Comparison of ENCODE assay signal across 4 fruit fly cellular contexts in genomic region chr3R:30454442-30454841, dm6.
TF ChIP-seq lines count a peak whose summit lies in the region.

No protein-coding gene starts in this region.

- no peak for TF ChIP-seq CTCF in whole organism, embryonic (GFP tag; optimal IDR thresholded peaks at IDR 0.05; lab: Kevin White, UChicago)

TF ChIP-seq in whole organism, adult, 20 proteins besides CTCF, POLR2A, EP300 and RAD21:
- TF ChIP-seq ovo (GFP tag; optimal IDR thresholded peaks at IDR 0.05; lab: Kevin White, UChicago) = no peak
- no peak for TF ChIP-seq CG11617 (GFP tag; optimal IDR thresholded peaks at IDR 0.05; lab: Kevin White, UChicago)
- peak; percentile 44 for TF ChIP-seq kay (GFP tag; lab: Kevin White, UChicago; ENCODE audit: borderline replicate concordance)
- TF ChIP-seq cic (GFP tag; optimal IDR thresholded peaks at IDR 0.05; lab: Kevin White, UChicago) = peak; percentile 41
- TF ChIP-seq Hr96 (GFP tag; optimal IDR thresholded peaks at IDR 0.05; lab: Kevin White, UChicago) = no peak
- TF ChIP-seq bab1 (GFP tag; optimal IDR thresholded peaks at IDR 0.05; lab: Kevin White, UChicago) = no peak
- peak; percentile 17 for TF ChIP-seq pad (GFP tag; optimal IDR thresholded peaks at IDR 0.05; lab: Kevin White, UChicago)
- peak; percentile 50 for TF ChIP-seq Mnt (GFP tag; optimal IDR thresholded peaks at IDR 0.05; lab: Kevin White, UChicago)
TF ChIP-seq in whole organism, adult: peak in this region for 4.

TF ChIP-seq in whole organism, embryonic, 481 proteins besides CTCF, POLR2A, EP300 and RAD21 (continues in another document):
- TF ChIP-seq amos (GFP tag; IDR thresholded peaks at IDR 0.05; lab: Robert Waterston, UW; ENCODE audit: partially characterized antibody) (no peak), lab (GFP tag; optimal IDR thresholded peaks at IDR 0.05; lab: Kevin White, UChicago) (peak; percentile 20), CG7372 (GFP tag; IDR thresholded peaks at IDR 0.05; lab: Robert Waterston, UW) (peak; percentile 67), Drgx (GFP tag; IDR thresholded peaks at IDR 0.05; lab: Robert Waterston, UW) (peak; percentile 40; the same call in 1 of the 2 replicates), Aef1 (GFP tag; IDR thresholded peaks at IDR 0.05; lab: Robert Waterston, UW) (no peak), ac (GFP tag; optimal IDR thresholded peaks at IDR 0.05; lab: Kevin White, UChicago) (no peak), cwo (GFP tag; optimal IDR thresholded peaks at IDR 0.05; lab: Kevin White, UChicago) (peak; percentile 94), repo (GFP tag; optimal IDR thresholded peaks at IDR 0.05; lab: Kevin White, UChicago) (no peak), caup (GFP tag; optimal IDR thresholded peaks at IDR 0.05; lab: Kevin White, UChicago; ENCODE audit: severe bottlenecking) (no peak), sr (GFP tag; IDR thresholded peaks at IDR 0.05; lab: Robert Waterston, UW) (0 out of 3 replicates have a peak, but pooled peaks have one; percentile 42), nau (GFP tag; optimal IDR thresholded peaks at IDR 0.05; lab: Kevin White, UChicago) (peak; percentile 3), chinmo (GFP tag; IDR thresholded peaks at IDR 0.05; lab: Robert Waterston, UW; ENCODE audit: partially characterized antibody) (0 out of 4 replicates have a peak, but pooled peaks have one; percentile 26), so (GFP tag; IDR thresholded peaks at IDR 0.05; lab: Robert Waterston, UW) (peak; percentile 84; the same call in 2 of the 3 replicates), Dbx (GFP tag; IDR thresholded peaks at IDR 0.05; lab: Robert Waterston, UW) (no peak), lmd (GFP tag; IDR thresholded peaks at IDR 0.05; lab: Robert Waterston, UW) (no peak), CG11504 (tag; optimal IDR thresholded peaks at IDR 0.05; lab: Kevin White, UChicago) (no peak), CG10366 (GFP tag; IDR thresholded peaks at IDR 0.05; lab: Robert Waterston, UW) (no peak), Awh (GFP tag; IDR thresholded peaks at IDR 0.05; lab: Robert Waterston, UW) (0 out of 2 replicates have a peak, but pooled peaks have one; percentile 31), slp2 (GFP tag; optimal IDR thresholded peaks at IDR 0.05; lab: Kevin White, UChicago) (no peak), lbe (GFP tag; optimal IDR thresholded peaks at IDR 0.05; lab: Kevin White, UChicago) (peak; percentile 84), dpn (GFP tag; optimal IDR thresholded peaks at IDR 0.05; lab: Kevin White, UChicago) (no peak), en (GFP tag; optimal IDR thresholded peaks at IDR 0.05; lab: Kevin White, UChicago) (no peak), vvl (GFP tag; IDR thresholded peaks at IDR 0.05; lab: Robert Waterston, UW) (no peak), CG31388 (GFP tag; optimal IDR thresholded peaks at IDR 0.05; lab: Kevin White, UChicago) (no peak), CG18599 (GFP tag; optimal IDR thresholded peaks at IDR 0.05; lab: Kevin White, UChicago) (no peak), da (GFP tag; optimal IDR thresholded peaks at IDR 0.05; lab: Kevin White, UChicago) (no peak), CG12769 (tag; optimal IDR thresholded peaks at IDR 0.05; lab: Kevin White, UChicago) (peak; percentile 39)

TF ChIP-seq in whole organism, prepupa, 60 proteins besides CTCF, POLR2A, EP300 and RAD21:
- TF ChIP-seq CG31627 (GFP tag; optimal IDR thresholded peaks at IDR 0.05; lab: Kevin White, UChicago) (peak; percentile 15), CG6163 (GFP tag; IDR thresholded peaks at IDR 0.05; lab: Robert Waterston, UW) (peak; percentile 32; the same call in 1 of the 3 replicates), topi (GFP tag; optimal IDR thresholded peaks at IDR 0.05; lab: Kevin White, UChicago) (peak; percentile 8), CG3919 (GFP tag; optimal IDR thresholded peaks at IDR 0.05; lab: Kevin White, UChicago) (peak; percentile 8), Eip93F (GFP tag; optimal IDR thresholded peaks at IDR 0.05; lab: Kevin White, UChicago) (no peak), esn (GFP tag; optimal IDR thresholded peaks at IDR 0.05; lab: Kevin White, UChicago) (peak; percentile 38), CG6792 (GFP tag; optimal IDR thresholded peaks at IDR 0.05; lab: Kevin White, UChicago) (peak; percentile 3), CG11762 (GFP tag; optimal IDR thresholded peaks at IDR 0.05; lab: Kevin White, UChicago; ENCODE audit: insufficient read depth) (no peak), svp (GFP tag; lab: Kevin White, UChicago) (peak; percentile 83), CG8319 (GFP tag; optimal IDR thresholded peaks at IDR 0.05; lab: Kevin White, UChicago) (no peak), Eip78C (GFP tag; lab: Kevin White, UChicago) (peak; percentile 26), Met (GFP tag; optimal IDR thresholded peaks at IDR 0.05; lab: Kevin White, UChicago) (peak; percentile 52), Sox102F (GFP tag; optimal IDR thresholded peaks at IDR 0.05; lab: Kevin White, UChicago) (peak; percentile 1)
TF ChIP-seq in whole organism, prepupa: peak in this region for 10.

TF ChIP-seq in whole organism, wandering third instar larva, 38 proteins besides CTCF, POLR2A, EP300 and RAD21:
- TF ChIP-seq Abd-B (GFP tag; optimal IDR thresholded peaks at IDR 0.05; lab: Kevin White, UChicago) = no peak
- peak; percentile 99 for TF ChIP-seq Hr83 (GFP tag; optimal IDR thresholded peaks at IDR 0.05; lab: Kevin White, UChicago; ENCODE audit: poor library complexity, severe bottlenecking)
- TF ChIP-seq CG9705 (GFP tag; optimal IDR thresholded peaks at IDR 0.05; lab: Kevin White, UChicago) = no peak
- TF ChIP-seq Sp1 (GFP tag; optimal IDR thresholded peaks at IDR 0.05; lab: Kevin White, UChicago) = no peak
- TF ChIP-seq dmrt93B (GFP tag; optimal IDR thresholded peaks at IDR 0.05; lab: Kevin White, UChicago) = no peak
- peak; percentile 59 for TF ChIP-seq rgr (GFP tag; optimal IDR thresholded peaks at IDR 0.05; lab: Kevin White, UChicago)
- no peak for TF ChIP-seq Mio (GFP tag; optimal IDR thresholded peaks at IDR 0.05; lab: Kevin White, UChicago)
- peak; percentile 34 for TF ChIP-seq OdsH (GFP tag; optimal IDR thresholded peaks at IDR 0.05; lab: Kevin White, UChicago)
- TF ChIP-seq Myc (optimal IDR thresholded peaks at IDR 0.05; lab: Kevin White, UChicago) = no peak
- no peak for TF ChIP-seq Dfd (GFP tag; optimal IDR thresholded peaks at IDR 0.05; lab: Kevin White, UChicago)
- TF ChIP-seq usp (GFP tag; optimal IDR thresholded peaks at IDR 0.05; lab: Kevin White, UChicago) = no peak
- peak; percentile 60 for TF ChIP-seq fru (GFP tag; optimal IDR thresholded peaks at IDR 0.05; lab: Kevin White, UChicago)
- no peak for TF ChIP-seq tai (GFP tag; optimal IDR thresholded peaks at IDR 0.05; lab: Kevin White, UChicago)
- no peak for TF ChIP-seq Vsx2 (GFP tag; optimal IDR thresholded peaks at IDR 0.05; lab: Kevin White, UChicago; ENCODE audit: partially characterized antibody)
- TF ChIP-seq Jra (GFP tag; optimal IDR thresholded peaks at IDR 0.05; lab: Kevin White, UChicago) = no peak
- peak in 1 of 2 experiments; percentile 52 for TF ChIP-seq foxo (GFP tag; optimal IDR thresholded peaks at IDR 0.05; lab: Kevin White, UChicago)
- TF ChIP-seq sv (GFP tag; optimal IDR thresholded peaks at IDR 0.05; lab: Kevin White, UChicago) = no peak
- TF ChIP-seq CG32264 (GFP tag; optimal IDR thresholded peaks at IDR 0.05; lab: Kevin White, UChicago) = peak; percentile 39
- no peak for TF ChIP-seq Rel (GFP tag; optimal IDR thresholded peaks at IDR 0.05; lab: Kevin White, UChicago)
- TF ChIP-seq Rel (tag; optimal IDR thresholded peaks at IDR 0.05; lab: Kevin White, UChicago) = peak; percentile 8
- no peak for TF ChIP-seq sage (GFP tag; optimal IDR thresholded peaks at IDR 0.05; lab: Kevin White, UChicago)
- peak; percentile 45 for TF ChIP-seq jim (GFP tag; optimal IDR thresholded peaks at IDR 0.05; lab: Kevin White, UChicago)
- peak; percentile 19 for TF ChIP-seq br (GFP tag; optimal IDR thresholded peaks at IDR 0.05; lab: Kevin White, UChicago)
- TF ChIP-seq dl (GFP tag; optimal IDR thresholded peaks at IDR 0.05; lab: Kevin White, UChicago; ENCODE audit: insufficient read depth in 1 of 2, partially characterized antibody in 2 of 2) = no peak
- TF ChIP-seq psq (GFP tag; optimal IDR thresholded peaks at IDR 0.05; lab: Kevin White, UChicago) = no peak
- TF ChIP-seq brk (GFP tag; optimal IDR thresholded peaks at IDR 0.05; lab: Kevin White, UChicago) = no peak
- no peak for TF ChIP-seq Hnf4 (GFP tag; optimal IDR thresholded peaks at IDR 0.05; lab: Kevin White, UChicago)
- no peak for TF ChIP-seq dsf (GFP tag; optimal IDR thresholded peaks at IDR 0.05; lab: Kevin White, UChicago; ENCODE audit: borderline replicate concordance)
- no peak for TF ChIP-seq CrebA (GFP tag; optimal IDR thresholded peaks at IDR 0.05; lab: Kevin White, UChicago; ENCODE audit: borderline replicate concordance)
- TF ChIP-seq Dif (GFP tag; optimal IDR thresholded peaks at IDR 0.05; lab: Kevin White, UChicago; ENCODE audit: partially characterized antibody) = no peak
- no peak for TF ChIP-seq Hr78 (GFP tag; optimal IDR thresholded peaks at IDR 0.05; lab: Kevin White, UChicago)
- TF ChIP-seq woc (GFP tag; optimal IDR thresholded peaks at IDR 0.05; lab: Kevin White, UChicago) = no peak
- no peak for TF ChIP-seq ey (GFP tag; optimal IDR thresholded peaks at IDR 0.05; lab: Kevin White, UChicago)
- TF ChIP-seq HLH106 (tag; optimal IDR thresholded peaks at IDR 0.05; lab: Kevin White, UChicago) = peak; percentile 41
- no peak for TF ChIP-seq GATAd (GFP tag; optimal IDR thresholded peaks at IDR 0.05; lab: Kevin White, UChicago)
- TF ChIP-seq pan (optimal IDR thresholded peaks at IDR 0.05; lab: Kevin White, UChicago) = no peak
- no peak for TF ChIP-seq N (GFP tag; optimal IDR thresholded peaks at IDR 0.05; lab: Kevin White, UChicago)
- TF ChIP-seq h (GFP tag; optimal IDR thresholded peaks at IDR 0.05; lab: Kevin White, UChicago) = peak; percentile 81
- no peak for TF ChIP-seq lola (GFP tag; optimal IDR thresholded peaks at IDR 0.05; lab: Kevin White, UChicago)
